Fruit fly (Drosophila melanogaster) whole organism, embryonic: ENCODE results near the gene Lsd-1.

Experiments used
- Asciz ChIP-seq: fragments of 200-800 bp; sonication (Bioruptor generic); optimal IDR thresholded peaks from 2 replicates; lab custom pipeline; 2017; ENCODE audit warnings: missing biosample characterization, mild to moderate bottlenecking, missing genetic modification characterization, missing genetic modification reagents
- Atf6 ChIP-seq: fragments of 200-800 bp; sonication (Bioruptor generic); IDR thresholded peaks from 2 replicates; pipeline ENCODE4 v1.3.6; 2022; ENCODE audit warnings: missing biosample characterization, missing genetic modification characterization
- Bdp1 ChIP-seq: fragments of 200-800 bp; sonication (Bioruptor generic); optimal IDR thresholded peaks from 3 replicates; lab custom pipeline; 2016; ENCODE audit warnings: missing biosample characterization, missing genetic modification characterization
- CG10274 ChIP-seq: fragments of 200-800 bp; sonication (Bioruptor generic); optimal IDR thresholded peaks from 3 replicates; lab custom pipeline; 2017; ENCODE audit warnings: missing biosample characterization, mild to moderate bottlenecking, missing genetic modification characterization
- CG11695 ChIP-seq: fragments of 200-800 bp; sonication (Bioruptor generic); IDR thresholded peaks from 3 replicates; pipeline ENCODE4 v1.3.6; 2022; ENCODE audit warnings: missing biosample characterization, missing genetic modification characterization
- CG15011 ChIP-seq: fragments of 200-800 bp; sonication (Bioruptor generic); optimal IDR thresholded peaks from 3 replicates; lab custom pipeline; 2018; ENCODE audit warnings: missing biosample characterization, mild to moderate bottlenecking, missing genetic modification characterization
- CG15269 ChIP-seq: fragments of 200-800 bp; sonication (Bioruptor generic); optimal IDR thresholded peaks from 2 replicates; lab custom pipeline; 2018; ENCODE audit warnings: missing biosample characterization, mild to moderate bottlenecking, missing genetic modification characterization, moderate library complexity
- CG18599 ChIP-seq: fragments of 200-800 bp; sonication (Bioruptor generic); optimal IDR thresholded peaks from 3 replicates; lab custom pipeline; 2017; ENCODE audit warnings: missing biosample characterization, missing genetic modification characterization, mild to moderate bottlenecking, moderate library complexity, missing genetic modification reagents
- CG18619 ChIP-seq: fragments of 200-800 bp; sonication (Bioruptor generic); optimal IDR thresholded peaks from 3 replicates; lab custom pipeline; 2017; ENCODE audit warnings: missing biosample characterization, mild to moderate bottlenecking, missing genetic modification characterization
- CG2120 ChIP-seq: fragments of 200-800 bp; sonication (Bioruptor generic); optimal IDR thresholded peaks from 3 replicates; lab custom pipeline; 2016; ENCODE audit warnings: missing biosample characterization, missing genetic modification characterization
- CG3163 ChIP-seq: fragments of 200-800 bp; sonication (Bioruptor generic); optimal IDR thresholded peaks from 3 replicates; lab custom pipeline; 2016; ENCODE audit warnings: missing biosample characterization, missing genetic modification characterization
- CG3281 ChIP-seq: fragments of 200-800 bp; sonication (Bioruptor generic); optimal IDR thresholded peaks from 3 replicates; lab custom pipeline; 2017; ENCODE audit warnings: missing biosample characterization, mild to moderate bottlenecking, missing genetic modification characterization
- CG34376 ChIP-seq: fragments of 200-800 bp; sonication (Bioruptor generic); optimal IDR thresholded peaks from 2 replicates; lab custom pipeline; 2018; ENCODE audit warnings: missing biosample characterization, mild to moderate bottlenecking, missing genetic modification characterization
- CG3847 ChIP-seq: fragments of 200-800 bp; sonication (Bioruptor generic); IDR thresholded peaks from 2 replicates; pipeline ENCODE4 v1.3.6; 2022; ENCODE audit warnings: missing biosample characterization, missing genetic modification characterization
- CG4360 ChIP-seq: fragments of 200-800 bp; sonication (Bioruptor generic); IDR thresholded peaks from 2 replicates; pipeline ENCODE4 v1.3.6; 2022; ENCODE audit warnings: missing biosample characterization, missing genetic modification characterization
- CG4854 ChIP-seq: fragments of 200-800 bp; sonication (Bioruptor generic); optimal IDR thresholded peaks from 2 replicates; lab custom pipeline; 2016; ENCODE audit warnings: missing biosample characterization, missing genetic modification characterization, inconsistent platforms
- CG5180 ChIP-seq: fragments of 200-800 bp; sonication (Bioruptor generic); optimal IDR thresholded peaks from 3 replicates; lab custom pipeline; 2017; ENCODE audit warnings: missing biosample characterization, missing genetic modification characterization, mild to moderate bottlenecking, moderate library complexity, missing genetic modification reagents
- CG5245 ChIP-seq: fragments of 200-800 bp; sonication (Bioruptor generic); optimal IDR thresholded peaks from 3 replicates; lab custom pipeline; 2016; ENCODE audit warnings: missing biosample characterization, missing genetic modification characterization
- CG6683 ChIP-seq: fragments of 200-800 bp; sonication (Bioruptor generic); optimal IDR thresholded peaks from 2 replicates; lab custom pipeline; 2017; ENCODE audit warnings: missing biosample characterization, mild to moderate bottlenecking, missing genetic modification characterization, missing genetic modification reagents
- CG6813 ChIP-seq: fragments of 200-800 bp; sonication (Bioruptor generic); optimal IDR thresholded peaks from 2 replicates; lab custom pipeline; 2017; ENCODE audit warnings: missing biosample characterization, missing genetic modification characterization, mild to moderate bottlenecking, moderate library complexity, missing genetic modification reagents
- CG6854 ChIP-seq: fragments of 200-800 bp; sonication (Bioruptor generic); optimal IDR thresholded peaks from 3 replicates; lab custom pipeline; 2017; ENCODE audit warnings: missing biosample characterization, mild to moderate bottlenecking, missing genetic modification characterization
- CG7786 ChIP-seq: fragments of 200-800 bp; sonication (Bioruptor generic); optimal IDR thresholded peaks from 2 replicates; lab custom pipeline; 2016; ENCODE audit warnings: missing biosample characterization, missing genetic modification characterization
- CG7987 ChIP-seq: fragments of 200-800 bp; sonication (Bioruptor generic); optimal IDR thresholded peaks from 2 replicates; lab custom pipeline; 2018; ENCODE audit warnings: missing biosample characterization, mild to moderate bottlenecking, missing genetic modification characterization, moderate library complexity
- CG9727 ChIP-seq: fragments of 200-800 bp; sonication (Bioruptor generic); optimal IDR thresholded peaks from 3 replicates; lab custom pipeline; 2017; ENCODE audit warnings: missing biosample characterization, mild to moderate bottlenecking, missing genetic modification characterization
- CG9932 ChIP-seq: fragments of 200-800 bp; sonication (Bioruptor generic); IDR thresholded peaks from 2 replicates; pipeline ENCODE4 v1.3.6; 2022; ENCODE audit warnings: missing biosample characterization, missing genetic modification characterization
- CHES-1-like ChIP-seq: fragments of 200-800 bp; sonication (Bioruptor generic); optimal IDR thresholded peaks from 2 replicates; lab custom pipeline; 2016; ENCODE audit warnings: missing biosample characterization, missing genetic modification characterization
- D19A ChIP-seq: fragments of 200-800 bp; optimal IDR thresholded peaks from 3 replicates; lab custom pipeline; 2019; ENCODE audit warnings: missing biosample characterization, mild to moderate bottlenecking, missing genetic modification characterization, moderate library complexity
- Dref ChIP-seq: fragments of 200-800 bp; sonication (Bioruptor generic); IDR thresholded peaks from 2 replicates; pipeline ENCODE4 v1.3.6; 2022; ENCODE audit warnings: missing biosample characterization, missing genetic modification characterization
- Fer2 ChIP-seq: fragments of 200-800 bp; sonication (Bioruptor generic); optimal IDR thresholded peaks from 2 replicates; lab custom pipeline; 2018; ENCODE audit warnings: missing biosample characterization, mild to moderate bottlenecking, missing genetic modification characterization, moderate library complexity
- Hmx ChIP-seq: fragments of 200-800 bp; sonication (Bioruptor generic); optimal IDR thresholded peaks from 2 replicates; lab custom pipeline; 2016; ENCODE audit warnings: missing biosample characterization, missing genetic modification characterization
- Hr51 ChIP-seq, 2 experiments: fragments of 200-800 bp; sonication (Bioruptor generic); optimal IDR thresholded peaks; 2 replicates in 1 of 2; 3 replicates in 1 of 2; lab custom pipeline; 2016 to 2018; ENCODE audit warnings: missing biosample characterization in 2 of 2, missing genetic modification characterization in 2 of 2, mild to moderate bottlenecking in 1 of 2, moderate library complexity in 1 of 2
- Lpt ChIP-seq: fragments of >200 bp; optimal IDR thresholded peaks from 2 replicates; lab custom pipeline; 2018; ENCODE audit warnings: missing biosample characterization, missing genetic modification characterization
- MTF-1 ChIP-seq: fragments of 200-800 bp; sonication (Bioruptor generic); optimal IDR thresholded peaks from 2 replicates; lab custom pipeline; 2018; ENCODE audit warnings: missing biosample characterization, mild to moderate bottlenecking, missing genetic modification characterization, borderline replicate concordance
- Max ChIP-seq: fragments of 200-800 bp; sonication (Bioruptor generic); optimal IDR thresholded peaks from 2 replicates; lab custom pipeline; 2016; ENCODE audit warnings: missing biosample characterization, mild to moderate bottlenecking, missing genetic modification characterization
- Poxn ChIP-seq: fragments of 200-800 bp; sonication (Bioruptor generic); IDR thresholded peaks from 2 replicates; pipeline ENCODE4 v1.3.6; 2022; ENCODE audit warnings: missing biosample characterization, missing genetic modification characterization
- Taf1 ChIP-seq: fragments of 200-800 bp; sonication (Bioruptor generic); IDR thresholded peaks from 2 replicates; pipeline ENCODE4 v1.3.6; 2022; ENCODE audit warnings: missing biosample characterization, missing genetic modification characterization
- YL-1 ChIP-seq: fragments of 200-800 bp; sonication (Bioruptor generic); optimal IDR thresholded peaks from 3 replicates; lab custom pipeline; 2017; ENCODE audit warnings: missing biosample characterization, mild to moderate bottlenecking, missing genetic modification characterization
- ash1 ChIP-seq: fragments of 200-800 bp; sonication (Bioruptor generic); optimal IDR thresholded peaks from 2 replicates; lab custom pipeline; 2018; ENCODE audit warnings: missing biosample characterization, mild to moderate bottlenecking, missing genetic modification characterization
- fru ChIP-seq: fragments of >200 bp; optimal IDR thresholded peaks from 2 replicates; lab custom pipeline; 2017
- gro ChIP-seq: fragments of 200-800 bp; sonication (Bioruptor generic); optimal IDR thresholded peaks from 2 replicates; lab custom pipeline; 2016; ENCODE audit warnings: missing biosample characterization, missing genetic modification characterization
- hkb ChIP-seq, 2 experiments: fragments of 200-800 bp in 1 of 2; fragments of >200 bp in 1 of 2; sonication (Bioruptor generic) in 1 of 2; IDR thresholded peaks in 1 of 2; optimal IDR thresholded peaks in 1 of 2; 2 replicates each; pipeline versions ENCODE4 v1.3.6 to Lab custom; 2017 to 2022; ENCODE audit warnings: missing biosample characterization in 1 of 2, missing genetic modification characterization in 1 of 2
- maf-S ChIP-seq: fragments of 200-800 bp; sonication (Bioruptor generic); optimal IDR thresholded peaks from 2 replicates; lab custom pipeline; 2016; ENCODE audit warnings: missing biosample characterization, missing genetic modification characterization
- mam ChIP-seq: fragments of 200-800 bp; sonication (Bioruptor generic); optimal IDR thresholded peaks from 3 replicates; lab custom pipeline; 2016; ENCODE audit warnings: missing biosample characterization, missing genetic modification characterization
- onecut ChIP-seq: fragments of 200-800 bp; sonication (Bioruptor generic); IDR thresholded peaks from 2 replicates; pipeline ENCODE4 v1.3.6; 2022; ENCODE audit warnings: missing biosample characterization, missing genetic modification characterization
- org-1 ChIP-seq: fragments of 200-800 bp; sonication (Bioruptor generic); optimal IDR thresholded peaks from 2 replicates; lab custom pipeline; 2017; ENCODE audit warnings: missing biosample characterization, missing genetic modification characterization
- pzg ChIP-seq: fragments of 200-800 bp; sonication (Bioruptor generic); optimal IDR thresholded peaks from 3 replicates; lab custom pipeline; 2018; ENCODE audit warnings: missing biosample characterization, mild to moderate bottlenecking, missing genetic modification characterization, moderate library complexity
- ranshi ChIP-seq: fragments of 200-800 bp; sonication (Bioruptor generic); IDR thresholded peaks from 2 replicates; pipeline ENCODE4 v1.3.6; 2022; ENCODE audit warnings: missing biosample characterization, missing genetic modification characterization
- sens ChIP-seq: fragments of 200-800 bp; sonication (Bioruptor generic); peaks from one replicate; lab custom pipeline; 2016; ENCODE audit warnings: missing biosample characterization, missing genetic modification characterization
- so ChIP-seq: fragments of 200-800 bp; sonication (Bioruptor generic); IDR thresholded peaks from 3 replicates; pipeline ENCODE4 v1.3.6; 2022; ENCODE audit warnings: missing biosample characterization, missing genetic modification characterization
- zen ChIP-seq: fragments of 200-800 bp; sonication (Bioruptor generic); optimal IDR thresholded peaks from 3 replicates; lab custom pipeline; 2018; ENCODE audit warnings: missing biosample characterization, mild to moderate bottlenecking, missing genetic modification characterization, moderate library complexity

Lsd-1 gene

DNA sequence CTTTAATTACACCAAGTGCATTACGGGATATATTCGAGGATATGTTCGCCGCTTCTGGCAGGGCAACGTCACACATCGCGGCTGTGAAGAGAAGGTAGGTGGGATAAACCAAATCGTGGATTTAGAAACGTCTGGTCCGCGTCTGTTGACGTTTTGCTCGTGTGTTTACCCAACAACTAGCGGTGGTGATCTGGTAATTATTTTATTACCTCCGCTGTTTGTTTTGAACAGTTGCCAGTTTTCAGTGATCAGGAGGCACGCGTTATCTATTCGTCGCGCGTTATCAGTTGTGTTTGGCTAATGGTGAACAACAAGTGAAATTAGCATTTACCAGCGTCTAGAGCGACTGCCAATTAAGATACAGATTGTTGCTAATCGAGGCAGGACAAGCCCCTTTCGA, 34.6 kb upstream of the Lsd-1 start (continued):
- TF ChIP-seq Lpt (no peak), Poxn (no peak), CG6813 (GFP tag; lab: Kevin White, UChicago) (peak; percentile 86), CG18619 (peak; percentile 54), ash1 (GFP tag; lab: Kevin White, UChicago) (peak; percentile 72), Atf6 (peak; percentile 70; the same call in 1 of the 2 replicates), so (peak; percentile 40; the same call in 1 of the 3 replicates), CG7786 (GFP tag; lab: Kevin White, UChicago) (peak; percentile 34), CG9727 (peak; percentile 47), onecut (GFP tag; lab: Robert Waterston, UW) (peak; percentile 21), pzg (GFP tag; lab: Kevin White, UChicago) (no peak), CG5180 (GFP tag; lab: Kevin White, UChicago) (peak; percentile 3), D19A (no peak), Fer2 (tag; lab: Kevin White, UChicago) (peak; percentile 24), CHES-1-like (GFP tag; lab: Kevin White, UChicago) (peak; percentile 18), CG4854 (GFP tag; lab: Kevin White, UChicago) (peak; percentile 19), maf-S (GFP tag; lab: Kevin White, UChicago) (no peak), Max (GFP tag; lab: Kevin White, UChicago) (no peak), CG3281 (GFP tag; lab: Kevin White, UChicago) (peak; percentile 72), org-1 (peak; percentile 34), Asciz (GFP tag; lab: Kevin White, UChicago) (peak; percentile 45), sens (GFP tag; lab: Kevin White, UChicago) (peak; percentile 26), CG7987 (GFP tag; lab: Kevin White, UChicago) (peak; percentile 65), gro (GFP tag; lab: Kevin White, UChicago) (peak; percentile 47), Bdp1 (GFP tag; lab: Kevin White, UChicago) (peak; percentile 16), CG3847 (no peak), CG11695 (GFP tag; lab: Robert Waterston, UW) (0 out of 3 replicates have a peak, but pooled peaks have one; percentile 8), CG2120 (GFP tag; lab: Kevin White, UChicago) (peak; percentile 46), CG10274 (peak; percentile 4), CG18599 (peak; percentile 86), CG5245 (GFP tag; lab: Kevin White, UChicago) (no peak), CG15269 (peak; percentile 27), CG9932 (GFP tag; lab: Robert Waterston, UW) (no peak), ranshi (GFP tag; lab: Robert Waterston, UW) (0 out of 2 replicates have a peak, but pooled peaks have one; percentile 32), CG34376 (peak; percentile 79), MTF-1 (peak; percentile 60), Hr51 (GFP tag; optimal IDR thresholded peaks at IDR 0.05; lab: Kevin White, UChicago) (peak in 1 of 2 experiments; percentile 12), zen (peak; percentile 57), fru (lab: Kevin White, UChicago) (no peak), Hmx (GFP tag; lab: Kevin White, UChicago) (no peak), mam (GFP tag; lab: Kevin White, UChicago) (peak; percentile 7), CG3163 (GFP tag; lab: Kevin White, UChicago) (no peak), Dref (GFP tag; lab: Robert Waterston, UW) (no peak), hkb (optimal IDR thresholded peaks at IDR 0.05; lab: Kevin White, UChicago) (no peak), hkb (GFP tag; IDR thresholded peaks at IDR 0.05; lab: Robert Waterston, UW) (peak; percentile 54; the same call in 1 of the 2 replicates), CG4360 (GFP tag; lab: Robert Waterston, UW) (no peak), YL-1 (peak; percentile 23), CG6854 (GFP tag; lab: Kevin White, UChicago) (peak; percentile 55), CG15011 (GFP tag; lab: Kevin White, UChicago) (peak; percentile 24), Taf1 (GFP tag; lab: Robert Waterston, UW) (no peak), CG6683 (GFP tag; lab: Kevin White, UChicago) (peak; percentile 39)
